Worm (Caenorhabditis elegans) whole organism, L4/young adult: ENCODE results near the gene mrpl-50.

Experiments
- dao-5 ChIP-seq: sonication (generic microtip); optimal IDR thresholded peaks from 2 replicates; lab custom pipeline; 2016; ENCODE audit warnings: missing genotype, missing genetic modification characterization, moderate library complexity, missing compliant biosample characterization
- him-1 ChIP-seq: sonication (generic microtip); optimal IDR thresholded peaks from 2 replicates; lab custom pipeline; 2016; ENCODE audit warnings: missing genotype, missing genetic modification reagents, missing genetic modification characterization, missing compliant biosample characterization

DNA sequence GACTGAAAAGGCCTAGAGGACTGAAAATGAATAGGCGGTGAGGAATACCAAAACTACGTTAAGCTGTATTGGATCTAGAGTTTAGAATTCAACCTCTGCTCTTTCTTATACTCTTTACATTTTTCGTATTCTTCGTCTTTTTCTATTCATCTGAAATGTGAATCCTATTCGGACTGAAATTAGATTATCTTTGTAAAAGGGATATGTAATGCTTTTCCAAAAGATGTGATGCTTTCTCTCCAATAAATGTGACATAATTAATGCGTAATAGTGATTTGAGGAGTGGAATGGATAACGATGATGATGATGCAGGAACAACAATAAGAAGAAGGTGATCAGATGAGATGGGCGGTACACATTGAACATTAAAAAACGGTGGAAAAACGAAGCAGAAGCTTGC, 19.0 kb downstream of the mrpl-50 start:
- TF ChIP-seq dao-5 (tag; lab: Kevin White, UChicago) (no peak), him-1 (tag; lab: Kevin White, UChicago) (no peak)
